Worm (Caenorhabditis elegans) whole organism, young adult: ENCODE measurements around the gene npr-2.
A peak's percentile ranks its signal among the peaks of the same experiment; 100 is the strongest.

Experiments used
- B0019.2 ChIP-seq: fragments of 200-800 bp; sonication (Bioruptor generic); conservative IDR thresholded peaks from 2 replicates; pipeline ENCODE4 v1.3.6; 2022; ENCODE audit warnings: missing genetic modification reagents, missing genetic modification characterization, missing compliant biosample characterization
- C17E4.6 ChIP-seq: fragments of 200-800 bp; sonication (Bioruptor generic); IDR thresholded peaks from 2 replicates; pipeline ENCODE4 v1.3.6; 2022; ENCODE audit warnings: missing genetic modification reagents, missing genetic modification characterization, missing compliant biosample characterization
- F22D6.2 ChIP-seq: sonication (generic microtip); optimal IDR thresholded peaks from 2 replicates; lab custom pipeline; 2016; ENCODE audit warnings: mild to moderate bottlenecking, missing genetic modification characterization, missing compliant biosample characterization
- F33H1.4 ChIP-seq: fragments of 200-800 bp; sonication (Bioruptor generic); IDR thresholded peaks from 2 replicates; pipeline ENCODE4 v1.3.6; 2022; ENCODE audit warnings: missing genetic modification reagents, missing genetic modification characterization, missing compliant biosample characterization
- F37B4.10 ChIP-seq: fragments of 200-800 bp; sonication (Bioruptor generic); IDR thresholded peaks from 2 replicates; pipeline ENCODE4 v1.3.6; 2022; ENCODE audit warnings: missing genetic modification characterization, missing compliant biosample characterization
- F55B11.4 ChIP-seq: sonication (generic microtip); optimal IDR thresholded peaks from 2 replicates; lab custom pipeline; 2016; ENCODE audit warnings: missing compliant biosample characterization, missing genetic modification characterization, borderline replicate concordance; ENCODE audit not compliant: insufficient read depth
- F57C9.4 ChIP-seq: sonication (generic microtip); optimal IDR thresholded peaks from 2 replicates; lab custom pipeline; 2017; ENCODE audit warnings: mild to moderate bottlenecking, missing genetic modification characterization, missing compliant biosample characterization
- T26A5.8 ChIP-seq: sonication (generic microtip); optimal IDR thresholded peaks from 2 replicates; lab custom pipeline; 2016; ENCODE audit warnings: missing genetic modification characterization, missing compliant biosample characterization
- Y53G8AR.9 ChIP-seq: fragments of 200-800 bp; sonication (Bioruptor generic); conservative IDR thresholded peaks from 2 replicates; pipeline ENCODE4 v1.3.6; 2022; ENCODE audit warnings: missing genetic modification reagents, missing genetic modification characterization, missing compliant biosample characterization
- Y56A3A.18 ChIP-seq: fragments of 200-800 bp; sonication (Bioruptor generic); IDR thresholded peaks from 2 replicates; pipeline ENCODE4 v1.3.6; 2022; ENCODE audit warnings: missing genetic modification reagents, missing genetic modification characterization, missing compliant biosample characterization
- Y67H2A.10 ChIP-seq: fragments of 200-800 bp; sonication (Bioruptor generic); conservative IDR thresholded peaks from 2 replicates; pipeline ENCODE4 v1.3.6; 2022; ENCODE audit warnings: missing genetic modification reagents, missing genetic modification characterization, missing compliant biosample characterization
- aptf-2 ChIP-seq: fragments of 200-800 bp; sonication (Bioruptor generic); conservative IDR thresholded peaks from 2 replicates; pipeline ENCODE4 v1.3.6; 2022; ENCODE audit warnings: missing genetic modification reagents, missing genetic modification characterization, missing compliant biosample characterization
- attf-3 ChIP-seq: fragments of 200-800 bp; sonication (Bioruptor generic); conservative IDR thresholded peaks from 2 replicates; pipeline ENCODE4 v1.3.6; 2022; ENCODE audit warnings: missing genetic modification reagents, missing genetic modification characterization, missing compliant biosample characterization
- attf-5 ChIP-seq: fragments of 200-800 bp; sonication (Bioruptor generic); optimal IDR thresholded peaks from 2 replicates; lab custom pipeline; 2018; ENCODE audit warnings: mild to moderate bottlenecking, missing genetic modification characterization, missing compliant biosample characterization
- cebp-1 ChIP-seq, 2 experiments: fragments of 200-800 bp in 1 of 2; sonication (Bioruptor generic) in 1 of 2; sonication (generic microtip) in 1 of 2; IDR thresholded peaks in 1 of 2; optimal IDR thresholded peaks in 1 of 2; 2 replicates each; pipeline versions ENCODE4 v1.3.6 to Lab custom; 2017 to 2022; ENCODE audit warnings: missing compliant biosample characterization in 2 of 2, missing genetic modification characterization in 2 of 2, mild to moderate bottlenecking in 1 of 2, missing genetic modification reagents in 1 of 2, moderate library complexity in 1 of 2
- ceh-27 ChIP-seq: fragments of 200-800 bp; sonication (Bioruptor generic); optimal IDR thresholded peaks from 2 replicates; lab custom pipeline; 2018; ENCODE audit warnings: mild to moderate bottlenecking, missing genetic modification characterization, moderate library complexity, missing compliant biosample characterization
- ceh-58 ChIP-seq: fragments of 200-800 bp; sonication (Bioruptor generic); IDR thresholded peaks from 2 replicates; pipeline ENCODE4 v1.3.6; 2022; ENCODE audit warnings: missing genetic modification characterization, missing compliant biosample characterization
- ceh-91 ChIP-seq: fragments of 200-800 bp; sonication (Bioruptor generic); IDR thresholded peaks from 2 replicates; pipeline ENCODE4 v1.3.6; 2022; ENCODE audit warnings: missing genetic modification reagents, missing genetic modification characterization, missing compliant biosample characterization
- dpff-1 ChIP-seq: sonication (generic microtip); optimal IDR thresholded peaks from 2 replicates; lab custom pipeline; 2017; ENCODE audit warnings: mild to moderate bottlenecking, missing genetic modification characterization, missing compliant biosample characterization
- ekl-4 ChIP-seq: fragments of 200-800 bp; sonication (Bioruptor generic); IDR thresholded peaks from 2 replicates; pipeline ENCODE4 v1.3.6; 2022; ENCODE audit warnings: missing genetic modification reagents, missing genetic modification characterization, missing compliant biosample characterization
- hmg-20 ChIP-seq: fragments of 200-800 bp; sonication (Bioruptor generic); IDR thresholded peaks from 2 replicates; pipeline ENCODE4 v1.3.6; 2022; ENCODE audit warnings: missing genetic modification reagents, missing genetic modification characterization, missing compliant biosample characterization
- hsf-1 ChIP-seq: fragments of 200-800 bp; sonication (Bioruptor generic); IDR thresholded peaks from 2 replicates; pipeline ENCODE4 v1.3.6; 2022; ENCODE audit warnings: missing genetic modification reagents, missing genetic modification characterization, missing compliant biosample characterization
- lin-54 ChIP-seq: fragments of 200-800 bp; sonication (Bioruptor generic); optimal IDR thresholded peaks from 2 replicates; lab custom pipeline; 2018; ENCODE audit warnings: mild to moderate bottlenecking, missing genetic modification characterization, missing compliant biosample characterization
- mcd-1 ChIP-seq: fragments of 200-800 bp; sonication (Bioruptor generic); IDR thresholded peaks from 2 replicates; pipeline ENCODE4 v1.3.6; 2022; ENCODE audit warnings: missing genetic modification reagents, missing genetic modification characterization, missing compliant biosample characterization
- nfya-1 ChIP-seq: sonication (generic microtip); optimal IDR thresholded peaks from 2 replicates; lab custom pipeline; 2017; ENCODE audit warnings: antibody characterized with exemption, missing compliant biosample characterization, missing genetic modification characterization, borderline replicate concordance; ENCODE audit not compliant: insufficient read depth
- nfyb-1 ChIP-seq: fragments of 200-800 bp; sonication (Bioruptor generic); IDR thresholded peaks from 2 replicates; pipeline ENCODE4 v1.3.6; 2022; ENCODE audit warnings: missing genetic modification reagents, missing genetic modification characterization, missing compliant biosample characterization
- nhr-80 ChIP-seq: sonication (generic microtip); optimal IDR thresholded peaks from 2 replicates; lab custom pipeline; 2016; ENCODE audit warnings: missing genetic modification characterization, missing compliant biosample characterization
- pbrm-1 ChIP-seq: fragments of 200-800 bp; sonication (Bioruptor generic); IDR thresholded peaks from 2 replicates; pipeline ENCODE4 v1.3.6; 2022; ENCODE audit warnings: missing genetic modification reagents, missing genetic modification characterization, missing compliant biosample characterization
- rcor-1 ChIP-seq: fragments of 200-800 bp; sonication (Bioruptor generic); IDR thresholded peaks from 2 replicates; pipeline ENCODE4 v1.3.6; 2022; ENCODE audit warnings: missing genetic modification reagents, missing genetic modification characterization, missing compliant biosample characterization
- sea-2 ChIP-seq: fragments of 200-800 bp; sonication (Bioruptor generic); IDR thresholded peaks from 2 replicates; pipeline ENCODE4 v1.3.6; 2022; ENCODE audit warnings: missing genetic modification characterization, missing compliant biosample characterization
- snpc-1.3 ChIP-seq: sonication (generic microtip); optimal IDR thresholded peaks from 2 replicates; lab custom pipeline; 2017; ENCODE audit warnings: missing genetic modification characterization, mild to moderate bottlenecking, missing compliant biosample characterization, antibody characterized with exemption, moderate library complexity, missing genotype, missing genetic modification reagents; ENCODE audit not compliant: insufficient read depth
- unc-62 ChIP-seq: fragments of 150-350 bp; optimal IDR thresholded peaks from 2 replicates; lab custom pipeline; 2014; ENCODE audit warnings: missing biosample characterization, missing genetic modification reagents, missing genetic modification characterization
- xnd-1 ChIP-seq: sonication (generic microtip); optimal IDR thresholded peaks from 2 replicates; lab custom pipeline; 2016; ENCODE audit warnings: missing genotype, missing genetic modification reagents, missing genetic modification characterization, missing compliant biosample characterization
- ztf-28 ChIP-seq: fragments of 200-800 bp; sonication (Bioruptor generic); IDR thresholded peaks from 2 replicates; pipeline ENCODE4 v1.3.6; 2022; ENCODE audit warnings: missing genetic modification reagents, missing genetic modification characterization, missing compliant biosample characterization
- ztf-6 ChIP-seq: fragments of 200-800 bp; sonication (Bioruptor generic); IDR thresholded peaks from 2 replicates; pipeline ENCODE4 v1.3.6; 2022; ENCODE audit warnings: missing genetic modification reagents, missing genetic modification characterization, missing compliant biosample characterization

Gene npr-2

DNA sequence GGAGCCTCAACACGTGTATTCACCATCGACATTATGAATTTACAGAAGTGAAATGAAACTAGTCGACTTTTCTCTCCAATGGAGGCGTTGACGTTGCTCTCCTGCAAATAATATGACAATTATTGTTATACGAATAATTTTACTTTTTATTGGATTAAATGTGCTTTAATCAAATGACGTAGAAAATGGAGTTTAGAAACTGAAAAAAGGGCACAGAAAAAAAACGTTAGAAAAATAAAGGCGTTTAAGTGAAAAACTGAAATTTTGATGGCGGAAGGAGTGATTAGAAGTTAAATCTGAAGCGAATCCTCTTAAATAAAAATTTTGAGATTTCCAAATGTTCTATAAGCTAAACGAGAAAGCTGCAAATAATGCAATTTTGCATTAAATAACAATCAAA is at the start of gene npr-2:
TSS of gene npr-2 (minus strand) at position 101 of the 400 bp plus-strand sequence.
- TF ChIP-seq aptf-2 (GFP tag; lab: Robert Waterston, UW) (no peak), hsf-1 (GFP tag; lab: Robert Waterston, UW) (no peak), Y67H2A.10 (GFP tag; lab: Robert Waterston, UW) (no peak), F55B11.4 (tag; lab: Kevin White, UChicago) (no peak), F22D6.2 (tag; lab: Kevin White, UChicago) (no peak), ztf-28 (no peak)
- TF ChIP-seq, all 124 proteins: peak for 0

DNA sequence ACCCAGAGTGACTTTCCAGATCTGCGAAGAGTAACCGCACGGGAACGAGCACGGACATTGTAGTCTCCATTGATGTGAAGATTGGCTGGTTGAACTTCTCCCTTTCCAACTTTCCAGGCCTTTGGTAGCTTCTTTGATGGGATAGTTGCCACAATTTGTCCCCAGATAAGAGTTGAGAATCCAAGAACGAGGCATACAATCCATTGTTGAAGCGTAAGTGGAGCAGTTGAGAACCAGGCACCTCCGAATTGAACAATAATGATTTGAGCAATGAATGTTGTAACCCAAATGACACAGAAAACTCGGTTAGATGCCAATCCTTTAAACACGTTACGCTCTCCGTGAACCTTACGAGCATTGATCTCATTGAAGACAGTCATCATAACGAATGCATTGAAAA is 47.1 kb upstream of the npr-2 start:
- TF ChIP-seq lin-54 (GFP tag; lab: Kevin White, UChicago) (no peak), C17E4.6 (GFP tag; lab: Robert Waterston, UW) (no peak), ceh-27 (GFP tag; lab: Kevin White, UChicago) (no peak), sea-2 (GFP tag; lab: Robert Waterston, UW) (no peak), xnd-1 (tag; lab: Kevin White, UChicago) (no peak), cebp-1 (GFP tag; IDR thresholded peaks at IDR 0.05; lab: Robert Waterston, UW) (no peak), cebp-1 (tag; optimal IDR thresholded peaks at IDR 0.05; lab: Kevin White, UChicago) (no peak), rcor-1 (no peak), aptf-2 (GFP tag; lab: Robert Waterston, UW) (no peak), ztf-6 (GFP tag; lab: Robert Waterston, UW) (no peak), ceh-58 (GFP tag; lab: Robert Waterston, UW) (no peak)

DNA sequence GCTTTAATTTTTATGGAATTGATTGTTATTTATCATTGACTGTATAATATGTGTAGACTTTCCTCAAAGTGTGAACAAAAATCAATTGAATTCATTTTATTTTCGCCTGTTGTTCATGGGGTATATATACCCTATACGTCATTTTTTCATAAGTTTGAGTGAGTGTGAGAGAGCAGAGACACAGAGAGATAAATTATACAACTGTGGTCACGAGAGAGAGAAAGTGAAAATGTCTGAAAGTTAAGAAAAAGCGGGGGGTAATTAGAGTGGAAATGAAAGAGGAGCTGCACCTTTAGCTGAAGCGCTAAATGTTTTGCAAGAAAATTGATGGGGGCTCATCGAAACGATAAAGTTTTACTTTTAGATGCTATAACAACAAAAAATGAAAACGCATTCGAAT is 45.9 kb upstream of the npr-2 start:
- TF ChIP-seq Y53G8AR.9 (GFP tag; lab: Robert Waterston, UW) (no peak), nhr-80 (peak; percentile 36), attf-5 (GFP tag; lab: Kevin White, UChicago) (peak; percentile 3), cebp-1 (GFP tag; IDR thresholded peaks at IDR 0.05; lab: Robert Waterston, UW) (no peak), cebp-1 (tag; optimal IDR thresholded peaks at IDR 0.05; lab: Kevin White, UChicago) (peak; percentile 3)

DNA sequence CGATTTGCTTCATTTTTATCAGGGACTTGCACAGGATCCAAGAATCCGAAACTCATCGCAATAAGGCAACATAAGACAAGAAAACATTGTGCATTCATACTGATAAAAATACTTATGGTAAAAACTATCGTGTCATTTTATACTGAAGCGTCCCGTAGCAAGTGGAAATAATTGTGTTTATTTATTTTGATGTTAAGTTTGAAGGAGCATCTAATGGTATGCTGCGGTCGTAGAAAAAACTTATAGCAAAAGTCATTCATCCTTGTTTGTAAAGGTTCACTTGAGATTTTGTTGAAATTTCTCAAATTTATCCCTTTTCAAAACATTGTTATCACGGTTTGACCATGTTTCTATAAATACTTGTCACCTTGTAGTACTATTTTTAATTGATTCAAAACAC is 45.1 kb upstream of the npr-2 start, which contains the start of gene W09C2.10:
TSS of gene W09C2.10 (minus strand) at position 101 of the 400 bp plus-strand sequence.
- TF ChIP-seq dpff-1 (tag; lab: Kevin White, UChicago) (no peak), hmg-20 (GFP tag; lab: Robert Waterston, UW) (no peak), T26A5.8 (no peak), Y56A3A.18 (GFP tag; lab: Robert Waterston, UW) (no peak), hsf-1 (GFP tag; lab: Robert Waterston, UW) (no peak), mcd-1 (no peak), pbrm-1 (GFP tag; lab: Robert Waterston, UW) (no peak), B0019.2 (GFP tag; lab: Robert Waterston, UW) (no peak), unc-62 (no peak), nfyb-1 (GFP tag; lab: Robert Waterston, UW) (no peak)
- TF ChIP-seq, all 124 proteins: peak for 0

DNA sequence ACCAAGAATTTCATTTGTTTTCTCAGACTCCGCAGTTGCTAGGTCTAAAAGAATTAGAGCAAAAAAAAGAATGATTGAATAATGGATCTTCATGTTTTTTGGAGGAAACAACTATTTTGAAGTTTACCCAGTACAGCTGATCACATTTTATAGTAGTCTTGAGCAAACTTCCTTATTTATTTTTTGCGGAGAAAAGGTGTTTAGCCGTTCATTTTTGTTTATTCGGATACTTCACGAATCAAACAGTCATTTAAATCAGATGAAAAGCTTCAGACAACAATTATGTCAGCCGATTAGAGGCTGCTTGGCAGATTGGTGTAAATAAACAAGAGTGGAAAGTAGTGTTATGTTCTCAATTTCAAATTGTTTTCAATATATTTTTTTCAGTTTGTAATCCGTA is 44.4 kb upstream of the npr-2 start, which contains the start of gene W09C2.8:
TSS of gene W09C2.8 (minus strand) at position 101 of the 400 bp plus-strand sequence.
- TF ChIP-seq pbrm-1 (GFP tag; lab: Robert Waterston, UW) (no peak), F57C9.4 (tag; lab: Kevin White, UChicago) (no peak), F33H1.4 (GFP tag; lab: Robert Waterston, UW) (no peak), ekl-4 (GFP tag; lab: Robert Waterston, UW) (no peak), aptf-2 (GFP tag; lab: Robert Waterston, UW) (no peak), nfya-1 (tag; lab: Kevin White, UChicago) (no peak), snpc-1.3 (tag; lab: Kevin White, UChicago) (no peak), ceh-91 (GFP tag; lab: Robert Waterston, UW) (no peak), hsf-1 (GFP tag; lab: Robert Waterston, UW) (no peak), cebp-1 (GFP tag; IDR thresholded peaks at IDR 0.05; lab: Robert Waterston, UW) (no peak), cebp-1 (tag; optimal IDR thresholded peaks at IDR 0.05; lab: Kevin White, UChicago) (no peak), dpff-1 (tag; lab: Kevin White, UChicago) (no peak), F37B4.10 (GFP tag; lab: Robert Waterston, UW) (no peak), attf-3 (GFP tag; lab: Robert Waterston, UW) (no peak)
